Fruit fly (Drosophila melanogaster) whole organism, prepupa: ENCODE measurements around the gene CG8944.

Experiments used
- Blimp-1 ChIP-seq: fragments of 200-800 bp; sonication (Bioruptor generic); optimal IDR thresholded peaks from 3 replicates; lab custom pipeline; 2017; ENCODE audit warnings: missing biosample characterization, missing genetic modification characterization, mild to moderate bottlenecking, moderate library complexity, missing genetic modification reagents
- CG6163 ChIP-seq: fragments of 200-800 bp; sonication (Bioruptor generic); IDR thresholded peaks from 3 replicates; pipeline ENCODE4 v1.3.6; 2022; ENCODE audit warnings: missing biosample characterization, missing genetic modification characterization
- CG6276 ChIP-seq: fragments of 200-800 bp; sonication (Bioruptor generic); optimal IDR thresholded peaks from 2 replicates; lab custom pipeline; 2017; ENCODE audit warnings: missing biosample characterization, mild to moderate bottlenecking, missing genetic modification characterization
- CG8119 ChIP-seq: fragments of 200-800 bp; sonication (Bioruptor generic); IDR thresholded peaks from 3 replicates; pipeline ENCODE4 v1.3.6; 2022; ENCODE audit warnings: missing biosample characterization, missing genetic modification characterization
- Hr39 ChIP-seq: fragments of 200-800 bp; sonication (Bioruptor generic); optimal IDR thresholded peaks from 2 replicates; lab custom pipeline; 2016; ENCODE audit warnings: missing biosample characterization, missing genetic modification characterization
- OdsH ChIP-seq: fragments of 200-800 bp; sonication (Bioruptor generic); optimal IDR thresholded peaks from 3 replicates; lab custom pipeline; 2016; ENCODE audit warnings: missing biosample characterization, missing genetic modification characterization
- dsx ChIP-seq: fragments of 200-800 bp; optimal IDR thresholded peaks from 3 replicates; lab custom pipeline; 2019; ENCODE audit warnings: missing biosample characterization, mild to moderate bottlenecking, missing genetic modification characterization, moderate library complexity; ENCODE audit not compliant: poor library complexity, severe bottlenecking
- esn ChIP-seq: fragments of 200-800 bp; sonication (Bioruptor generic); optimal IDR thresholded peaks from 2 replicates; lab custom pipeline; 2016; ENCODE audit warnings: missing biosample characterization, mild to moderate bottlenecking, missing genetic modification characterization, moderate library complexity
- salr ChIP-seq, 2 experiments: fragments of 200-800 bp; sonication (Bioruptor generic); optimal IDR thresholded peaks; 3 replicates each; lab custom pipeline; 2016 to 2018; ENCODE audit warnings: missing biosample characterization in 2 of 2, missing genetic modification characterization in 2 of 2, mild to moderate bottlenecking in 1 of 2
- vri ChIP-seq: fragments of 200-800 bp; sonication (Bioruptor generic); optimal IDR thresholded peaks from 3 replicates; lab custom pipeline; 2016; ENCODE audit warnings: missing biosample characterization, mild to moderate bottlenecking, missing genetic modification characterization

dm6 chrX:15745905-15746681 lies at the start of gene CG8944, which contains the start of gene CCT6:
- TF ChIP-seq salr (GFP tag; optimal IDR thresholded peaks at IDR 0.05; lab: Kevin White, UChicago) = no peak
- no peak for TF ChIP-seq dsx (GFP tag; lab: Kevin White, UChicago)
- no peak for TF ChIP-seq Hr39 (GFP tag; lab: Kevin White, UChicago)
- TF ChIP-seq CG8119 (GFP tag; lab: Robert Waterston, UW) = no peak
- no peak for TF ChIP-seq esn (GFP tag; lab: Kevin White, UChicago)
- TF ChIP-seq CG6163 = no peak
- no peak for TF ChIP-seq vri (GFP tag; lab: Kevin White, UChicago)
- no peak for TF ChIP-seq Blimp-1
- TF ChIP-seq CG6276 = no peak
- TF ChIP-seq OdsH (GFP tag; lab: Kevin White, UChicago) = no peak
